Worm (Caenorhabditis elegans): ENCODE results near the gene copb-1.

DNA sequence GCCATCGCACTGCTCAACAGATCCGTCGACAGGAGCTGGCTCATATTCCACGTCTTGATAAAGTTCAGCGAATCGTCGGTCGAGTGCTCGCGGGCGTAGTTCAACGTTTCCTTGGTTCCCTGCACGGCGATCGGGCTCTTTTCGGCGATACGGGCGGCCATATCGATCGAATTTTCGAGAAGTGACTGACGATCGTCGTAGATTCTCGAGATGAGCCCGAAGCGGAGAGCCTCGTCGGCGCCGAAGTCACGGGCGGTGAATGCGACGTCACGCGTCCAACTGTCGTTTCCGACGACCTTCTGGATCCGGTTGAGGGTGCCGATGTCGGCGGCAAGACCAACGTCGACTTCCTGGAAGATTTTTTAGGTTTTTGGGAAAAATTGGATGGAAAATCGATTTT, 30.9 kb downstream of the copb-1 start:
- TF ChIP-seq aly-2 (tag; optimal IDR thresholded peaks at IDR 0.05) (no peak), lin-13 (GFP tag; optimal IDR thresholded peaks at IDR 0.05) (no peak), skn-1 (tag; optimal IDR thresholded peaks at IDR 0.05) (no peak), unc-62 (GFP tag; optimal IDR thresholded peaks at IDR 0.05) (no peak), nhr-12 (tag; optimal IDR thresholded peaks at IDR 0.05) (no peak), R02D3.7 (tag; optimal IDR thresholded peaks at IDR 0.05) (no peak), ZK546.5 (tag; optimal IDR thresholded peaks at IDR 0.05) (no peak), nhr-77 (tag; optimal IDR thresholded peaks at IDR 0.05) (no peak)

Data from whole organism, L2 larva.